Worm (Caenorhabditis elegans) whole organism, L4/young adult: Measurements from ENCODE around the gene rpn-7.

Source experiments
- W03F9.2 ChIP-seq: fragments of 150-350 bp; optimal IDR thresholded peaks from 2 replicates; lab custom pipeline; 2014; ENCODE audit warnings: missing biosample characterization, missing genetic modification characterization
- him-1 ChIP-seq: sonication (generic microtip); optimal IDR thresholded peaks from 2 replicates; lab custom pipeline; 2016; ENCODE audit warnings: missing genotype, missing genetic modification reagents, missing genetic modification characterization, missing compliant biosample characterization

DNA sequence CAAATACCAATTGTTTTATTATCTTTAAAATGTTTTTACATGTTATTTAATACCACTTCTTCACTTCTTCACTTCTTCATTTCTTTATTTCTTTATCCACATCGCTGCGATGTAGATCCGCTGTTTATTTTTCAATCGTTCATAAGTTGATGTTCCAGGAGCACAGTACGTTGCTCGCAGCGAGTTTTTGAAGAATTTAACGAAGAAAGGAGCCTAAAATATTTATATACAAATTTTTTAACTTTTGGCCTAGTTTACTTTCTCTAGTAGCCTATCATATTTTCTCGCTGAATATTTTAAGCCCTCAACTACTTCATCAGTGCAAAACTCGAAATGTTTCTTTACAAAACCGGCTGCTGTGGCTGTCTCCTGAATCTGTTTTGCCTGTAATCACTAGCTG lies 1.7 kb downstream of the rpn-7 start:
- no peak for TF ChIP-seq him-1 (tag; lab: Kevin White, UChicago)
- TF ChIP-seq W03F9.2 = no peak
